Worm (Caenorhabditis elegans) whole organism, L1 larva: Measurements from ENCODE around the gene spp-12.

Experiments used
- ces-1 ChIP-seq: fragments of 150-350 bp; optimal IDR thresholded peaks from 2 replicates; lab custom pipeline; 2014; ENCODE audit warnings: missing biosample characterization, missing genetic modification reagents, missing genetic modification characterization
- egl-13 ChIP-seq: sonication (generic microtip); optimal IDR thresholded peaks from 2 replicates; lab custom pipeline; 2016; ENCODE audit warnings: missing genotype, missing genetic modification reagents, missing genetic modification characterization, missing compliant biosample characterization
- nhr-28 ChIP-seq: fragments of 150-350 bp; optimal IDR thresholded peaks from 2 replicates; lab custom pipeline; 2014; ENCODE audit warnings: missing biosample characterization, missing genetic modification characterization
- nhr-90 ChIP-seq: sonication (generic microtip); optimal IDR thresholded peaks from 2 replicates; lab custom pipeline; 2016; ENCODE audit warnings: mild to moderate bottlenecking, missing genetic modification characterization, missing compliant biosample characterization; ENCODE audit not compliant: poor library complexity
- snpc-4 ChIP-seq: fragments of 150-350 bp; optimal IDR thresholded peaks from 2 replicates; lab custom pipeline; 2014; ENCODE audit warnings: missing biosample characterization, missing genetic modification characterization
- unc-98 ChIP-seq: fragments of 200-800 bp; sonication (Bioruptor generic); IDR thresholded peaks from 2 replicates; pipeline ENCODE4 v1.3.6; 2022; ENCODE audit warnings: missing genetic modification characterization, missing compliant biosample characterization
- xbp-1 ChIP-seq: sonication (generic microtip); optimal IDR thresholded peaks from 2 replicates; lab custom pipeline; 2016; ENCODE audit warnings: missing genetic modification characterization, missing compliant biosample characterization

- TF ChIP-seq nhr-28 (tag; lab: Kevin White, UChicago) (no peak), snpc-4 (no peak), egl-13 (no peak), xbp-1 (no peak), unc-98 (GFP tag; lab: Robert Waterston, UW) (no peak), ces-1 (GFP tag; lab: Kevin White, UChicago) (no peak), nhr-90 (tag; lab: Kevin White, UChicago) (no peak)
These were observed 12.9 kb downstream of the spp-12 start, which contains the start of gene C06B3.1 for ce11 chrV:13902495-13902894.
